Worm (Caenorhabditis elegans) whole organism, L4/young adult: ENCODE results near the gene gst-5.

Experiments
- W03F9.2 ChIP-seq: fragments of 150-350 bp; optimal IDR thresholded peaks from 2 replicates; lab custom pipeline; 2014; ENCODE audit warnings: missing biosample characterization, missing genetic modification characterization
- him-1 ChIP-seq: sonication (generic microtip); optimal IDR thresholded peaks from 2 replicates; lab custom pipeline; 2016; ENCODE audit warnings: missing genotype, missing genetic modification reagents, missing genetic modification characterization, missing compliant biosample characterization

DNA sequence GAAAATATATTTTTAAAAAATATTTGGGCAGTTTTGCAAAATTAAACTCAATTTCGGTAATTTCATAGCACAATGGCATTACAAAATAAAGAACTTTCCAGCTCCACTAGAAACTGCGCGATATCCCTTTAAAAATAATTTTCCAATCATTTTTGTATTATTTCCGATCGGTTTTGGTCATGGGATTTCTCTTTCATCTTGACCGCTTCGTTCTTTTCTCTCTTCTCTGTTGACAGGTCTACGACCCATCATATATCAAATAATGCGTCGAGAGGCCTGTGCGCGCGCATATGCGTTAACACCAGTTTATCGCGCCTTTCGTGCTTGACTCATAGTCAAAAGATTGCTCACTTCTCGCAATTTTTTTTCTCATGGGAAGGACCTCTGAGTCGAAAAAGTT lies 38.4 kb downstream of the gst-5 start:
- TF ChIP-seq him-1 (tag; lab: Kevin White, UChicago) = no peak
- TF ChIP-seq W03F9.2 (tag; lab: Kevin White, UChicago) = no peak
